Worm (Caenorhabditis elegans) whole organism, midembryonic: ENCODE data around the gene ugt-2.

Experiments used
- flt-1 ChIP-seq: fragments of 200-800 bp; sonication (Bioruptor generic); IDR thresholded peaks from 2 replicates; pipeline ENCODE4 v1.3.6; 2022; ENCODE audit warnings: missing genetic modification characterization, missing compliant biosample characterization
- tab-1 ChIP-seq: fragments of 200-800 bp; sonication (Bioruptor generic); IDR thresholded peaks from 2 replicates; pipeline ENCODE4 v1.3.6; 2022; ENCODE audit warnings: missing genetic modification characterization, missing compliant biosample characterization
- ztf-29 ChIP-seq: fragments of 200-800 bp; sonication (Bioruptor generic); IDR thresholded peaks from 2 replicates; pipeline ENCODE4 v1.3.6; 2022; ENCODE audit warnings: missing genetic modification reagents, missing genetic modification characterization, missing compliant biosample characterization

- TF ChIP-seq ztf-29 (GFP tag; lab: Robert Waterston, UW) (no peak), tab-1 (no peak), flt-1 (GFP tag; lab: Robert Waterston, UW) (no peak)
These were observed 34.8 kb upstream of the ugt-2 start for ce11 chrV:10363834-10364233.
